Worm (Caenorhabditis elegans) whole organism, mixed stage, embryonic: Measurements from ENCODE around the gene sqv-8.
A peak's percentile ranks its signal among the peaks of the same experiment; 100 is the strongest.

Experiments
- M03D4.4 ChIP-seq: sonication (generic microtip); optimal IDR thresholded peaks from 2 replicates; lab custom pipeline; 2017; ENCODE audit warnings: mild to moderate bottlenecking, missing genetic modification characterization, missing compliant biosample characterization
- bed-3 ChIP-seq: fragments of 200-800 bp; sonication (Bioruptor generic); optimal IDR thresholded peaks from 3 replicates; lab custom pipeline; 2018; ENCODE audit warnings: mild to moderate bottlenecking, missing genetic modification characterization, moderate library complexity, missing compliant biosample characterization
- blmp-1 ChIP-seq: fragments of 150-350 bp; optimal IDR thresholded peaks from 2 replicates; lab custom pipeline; 2014; ENCODE audit warnings: missing biosample characterization, missing genetic modification characterization
- ceh-39 ChIP-seq: fragments of 150-350 bp; optimal IDR thresholded peaks from 2 replicates; lab custom pipeline; 2014; ENCODE audit warnings: missing biosample characterization, missing genetic modification characterization
- ceh-43 ChIP-seq: fragments of 200-800 bp; sonication (Bioruptor generic); optimal IDR thresholded peaks from 2 replicates; lab custom pipeline; 2018; ENCODE audit warnings: mild to moderate bottlenecking, missing genetic modification characterization, moderate library complexity, missing compliant biosample characterization
- ceh-83 ChIP-seq: fragments of 200-800 bp; sonication (Bioruptor generic); optimal IDR thresholded peaks from 2 replicates; lab custom pipeline; 2018; ENCODE audit warnings: mild to moderate bottlenecking, missing genetic modification characterization, missing compliant biosample characterization
- ces-1 ChIP-seq: fragments of 150-350 bp; optimal IDR thresholded peaks from 2 replicates; lab custom pipeline; 2014; ENCODE audit warnings: missing biosample characterization, missing genetic modification reagents, missing genetic modification characterization
- cnd-1 ChIP-seq: fragments of 200-800 bp; sonication (Bioruptor generic); optimal IDR thresholded peaks from 2 replicates; lab custom pipeline; 2018; ENCODE audit warnings: mild to moderate bottlenecking, missing genetic modification characterization, missing compliant biosample characterization
- drap-1 ChIP-seq: fragments of 200-800 bp; sonication (Bioruptor generic); optimal IDR thresholded peaks from 3 replicates; lab custom pipeline; 2018; ENCODE audit warnings: mild to moderate bottlenecking, missing genetic modification characterization, missing compliant biosample characterization
- elt-1 ChIP-seq: sonication (generic microtip); optimal IDR thresholded peaks from 2 replicates; lab custom pipeline; 2017; ENCODE audit warnings: missing genetic modification characterization, mild to moderate bottlenecking, missing compliant biosample characterization, antibody characterized with exemption, moderate library complexity, borderline replicate concordance; ENCODE audit not compliant: insufficient read depth
- elt-3 ChIP-seq: fragments of 150-350 bp; optimal IDR thresholded peaks from 2 replicates; lab custom pipeline; 2014; ENCODE audit warnings: missing biosample characterization, missing genetic modification characterization
- ham-2 ChIP-seq: fragments of 200-800 bp; sonication (Bioruptor generic); optimal IDR thresholded peaks from 2 replicates; lab custom pipeline; 2018; ENCODE audit warnings: mild to moderate bottlenecking, missing genetic modification characterization, missing compliant biosample characterization
- hlh-1 ChIP-seq: fragments of 150-350 bp; optimal IDR thresholded peaks from 2 replicates; lab custom pipeline; 2014; ENCODE audit warnings: missing biosample characterization, missing genetic modification reagents, missing genetic modification characterization
- lin-13 ChIP-seq: fragments of 150-350 bp; optimal IDR thresholded peaks from 2 replicates; lab custom pipeline; 2014; ENCODE audit warnings: missing biosample characterization, missing genetic modification characterization
- lin-32 ChIP-seq: fragments of 200-800 bp; sonication (Bioruptor generic); optimal IDR thresholded peaks from 2 replicates; lab custom pipeline; 2018; ENCODE audit warnings: mild to moderate bottlenecking, missing genetic modification characterization, missing compliant biosample characterization
- lsy-2 ChIP-seq: fragments of 150-350 bp; optimal IDR thresholded peaks from 2 replicates; lab custom pipeline; 2014; ENCODE audit warnings: missing biosample characterization, missing genetic modification characterization
- mab-5 ChIP-seq: fragments of 150-350 bp; optimal IDR thresholded peaks from 2 replicates; lab custom pipeline; 2014; ENCODE audit warnings: missing biosample characterization, missing genetic modification characterization
- mep-1 ChIP-seq: fragments of 150-350 bp; optimal IDR thresholded peaks from 2 replicates; lab custom pipeline; 2017; ENCODE audit warnings: missing biosample characterization, missing genetic modification reagents, missing genetic modification characterization, inconsistent platforms
- mls-2 ChIP-seq: sonication (generic microtip); optimal IDR thresholded peaks from 2 replicates; lab custom pipeline; 2016; ENCODE audit warnings: mild to moderate bottlenecking, missing genetic modification characterization, moderate library complexity, missing compliant biosample characterization
- nhr-12 ChIP-seq: fragments of 150-350 bp; optimal IDR thresholded peaks from 2 replicates; lab custom pipeline; 2014; ENCODE audit warnings: missing biosample characterization, missing genetic modification characterization
- nhr-2 ChIP-seq: fragments of 150-350 bp; optimal IDR thresholded peaks from 2 replicates; lab custom pipeline; 2014; ENCODE audit warnings: missing biosample characterization, missing genetic modification characterization
- nhr-237 ChIP-seq: fragments of 150-350 bp; optimal IDR thresholded peaks from 2 replicates; lab custom pipeline; 2014; ENCODE audit warnings: missing biosample characterization, missing genetic modification characterization
- nhr-28 ChIP-seq: fragments of 150-350 bp; optimal IDR thresholded peaks from 2 replicates; lab custom pipeline; 2014; ENCODE audit warnings: missing biosample characterization, missing genetic modification characterization
- nhr-76 ChIP-seq: sonication (generic microtip); optimal IDR thresholded peaks from 2 replicates; lab custom pipeline; 2017; ENCODE audit warnings: missing biosample characterization, missing genetic modification characterization
- pha-4 ChIP-seq: fragments of 150-350 bp; optimal IDR thresholded peaks from 2 replicates; lab custom pipeline; 2018; ENCODE audit warnings: missing biosample characterization, missing genetic modification reagents, missing genetic modification characterization
- sem-2 ChIP-seq: fragments of 200-800 bp; sonication (Bioruptor generic); optimal IDR thresholded peaks from 2 replicates; lab custom pipeline; 2018; ENCODE audit warnings: mild to moderate bottlenecking, missing genetic modification characterization, missing compliant biosample characterization
- sptf-1 ChIP-seq: sonication (generic microtip); optimal IDR thresholded peaks from 2 replicates; lab custom pipeline; 2017; ENCODE audit warnings: mild to moderate bottlenecking, missing genetic modification characterization, moderate library complexity, missing compliant biosample characterization
- tbx-8 ChIP-seq: fragments of 200-800 bp; sonication (Bioruptor generic); optimal IDR thresholded peaks from 2 replicates; lab custom pipeline; 2018; ENCODE audit warnings: mild to moderate bottlenecking, missing genetic modification characterization, moderate library complexity, missing compliant biosample characterization
- unc-120 ChIP-seq: sonication (generic microtip); optimal IDR thresholded peaks from 2 replicates; lab custom pipeline; 2017; ENCODE audit warnings: missing genetic modification characterization, missing compliant biosample characterization; ENCODE audit not compliant: poor library complexity, severe bottlenecking
- unc-39 ChIP-seq: fragments of 150-350 bp; optimal IDR thresholded peaks from 2 replicates; lab custom pipeline; 2014; ENCODE audit warnings: missing biosample characterization, missing genetic modification characterization
- unc-62 ChIP-seq: fragments of 150-350 bp; optimal IDR thresholded peaks from 2 replicates; lab custom pipeline; 2014; ENCODE audit warnings: missing biosample characterization, missing genetic modification reagents, missing genetic modification characterization
- zip-8 ChIP-seq: fragments of 150-350 bp; optimal IDR thresholded peaks from 2 replicates; lab custom pipeline; 2014; ENCODE audit warnings: missing biosample characterization, missing genetic modification characterization
- ztf-11 ChIP-seq: fragments of 150-350 bp; optimal IDR thresholded peaks from 2 replicates; lab custom pipeline; 2014; ENCODE audit warnings: missing biosample characterization, missing genetic modification characterization

The sqv-8 gene

DNA sequence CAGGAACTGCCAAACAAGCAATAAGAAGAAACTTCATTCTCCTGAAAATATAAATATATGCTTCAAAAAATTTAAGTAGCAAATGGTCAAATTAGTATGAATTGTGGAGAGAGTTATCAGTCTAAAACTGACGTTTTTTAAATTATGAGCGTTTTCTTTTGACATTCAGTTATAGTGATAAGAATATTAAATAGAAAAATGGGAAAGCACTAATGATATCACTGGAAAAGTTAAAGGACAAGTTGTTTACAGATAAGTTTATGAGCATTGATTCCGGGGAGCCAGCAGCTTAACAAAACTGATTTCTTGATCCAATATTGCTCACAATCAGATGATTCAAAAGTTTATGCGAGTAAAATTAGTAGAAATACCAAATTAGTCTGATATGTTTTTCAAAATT, 13.6 kb downstream of the sqv-8 start, which contains the start of gene ZK1320.3:
TSS of gene ZK1320.3 (minus strand) at position 41 of the 400 bp plus-strand sequence.
- TF ChIP-seq sem-2 (no peak), unc-120 (tag; lab: Kevin White, UChicago) (no peak), nhr-2 (no peak), ham-2 (GFP tag; lab: Kevin White, UChicago) (no peak), mls-2 (tag; lab: Kevin White, UChicago) (no peak), mep-1 (no peak), nhr-12 (tag; lab: Kevin White, UChicago) (no peak), blmp-1 (tag; lab: Kevin White, UChicago) (no peak), ceh-43 (GFP tag; lab: Kevin White, UChicago) (no peak), mab-5 (no peak), ceh-83 (GFP tag; lab: Kevin White, UChicago) (no peak), ces-1 (no peak), elt-1 (no peak), nhr-237 (no peak)

DNA sequence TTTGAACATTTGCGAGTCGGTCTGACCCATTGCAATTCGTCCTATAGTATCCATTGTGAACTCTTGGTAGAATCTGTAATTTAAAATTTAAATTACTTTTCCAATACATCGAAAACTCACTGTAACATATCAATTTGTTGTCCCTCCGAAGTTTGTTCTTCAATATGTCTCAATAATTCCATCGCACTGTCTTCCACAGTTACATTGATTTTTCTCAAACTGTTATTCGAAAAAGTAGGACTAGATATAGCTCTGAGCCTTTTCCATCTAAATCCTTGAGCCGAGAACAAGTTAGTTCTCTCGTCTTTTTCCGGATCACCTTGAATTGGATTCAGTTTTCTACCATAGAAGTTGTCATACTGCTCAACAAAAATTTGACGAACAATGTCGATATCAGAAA, 15.4 kb downstream of the sqv-8 start:
- TF ChIP-seq pha-4 (tag; lab: Kevin White, UChicago) (no peak), M03D4.4 (tag; lab: Kevin White, UChicago) (no peak), mab-5 (no peak), cnd-1 (tag; lab: Kevin White, UChicago) (no peak), zip-8 (tag; lab: Kevin White, UChicago) (no peak), unc-120 (tag; lab: Kevin White, UChicago) (no peak), elt-1 (no peak), mep-1 (no peak), nhr-12 (tag; lab: Kevin White, UChicago) (no peak), ceh-43 (GFP tag; lab: Kevin White, UChicago) (no peak), ces-1 (no peak), lsy-2 (no peak), nhr-2 (no peak), nhr-237 (no peak)

DNA sequence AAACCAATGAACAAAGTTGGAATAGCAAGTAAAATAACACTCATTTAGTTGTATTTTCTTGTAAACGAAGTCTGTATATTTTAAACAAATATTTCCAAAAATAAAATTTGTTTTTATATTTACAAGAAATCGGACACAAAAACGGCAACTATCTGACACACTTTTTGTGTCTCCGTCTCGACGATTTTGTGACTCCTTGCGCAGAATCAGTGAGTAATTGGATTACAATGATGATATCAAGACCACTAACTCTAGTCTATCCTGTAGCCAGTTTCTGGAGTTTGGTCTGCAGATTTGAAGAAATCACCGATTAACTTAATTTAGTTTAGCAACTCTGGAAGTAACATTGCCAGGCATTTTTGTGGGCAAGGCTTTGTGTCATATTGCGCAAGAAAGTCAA, 16.0 kb downstream of the sqv-8 start, which contains the start of gene cyp-13A10:
TSS of gene cyp-13A10 (minus strand) at position 88 of the 400 bp plus-strand sequence.
- TF ChIP-seq ceh-83 (GFP tag; lab: Kevin White, UChicago) (no peak), zip-8 (tag; lab: Kevin White, UChicago) (peak; percentile 32)
- TF ChIP-seq, all 35 proteins: peak for 1

DNA sequence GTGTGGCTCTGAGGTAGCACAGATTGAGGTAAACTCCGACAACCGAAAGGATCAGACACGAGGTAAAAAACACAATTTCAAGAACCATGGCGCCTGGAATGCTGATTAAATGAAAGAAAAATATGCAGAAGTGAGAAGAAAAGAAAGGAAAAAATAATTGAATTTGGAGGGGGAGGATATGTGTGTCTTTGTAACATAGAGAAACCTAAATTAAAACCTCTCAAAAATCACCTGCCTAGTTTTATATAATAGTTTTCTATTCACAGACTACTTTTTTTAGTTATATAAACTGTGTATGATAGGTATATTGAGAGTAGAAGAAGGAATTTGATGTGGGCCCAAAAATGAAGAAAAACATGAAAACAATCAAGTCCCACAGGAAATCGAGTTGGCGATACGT, 18.8 kb downstream of the sqv-8 start, which contains the start of gene ZK1320.5:
TSS of gene ZK1320.5 (minus strand) at position 101 of the 400 bp plus-strand sequence.
- TF ChIP-seq lin-13 (tag; lab: Kevin White, UChicago) = no peak
- TF ChIP-seq unc-62 = no peak
- TF ChIP-seq nhr-28 (tag; lab: Kevin White, UChicago) = no peak
- TF ChIP-seq ceh-83 (GFP tag; lab: Kevin White, UChicago) = no peak
- TF ChIP-seq tbx-8 = no peak
- no peak for TF ChIP-seq cnd-1 (tag; lab: Kevin White, UChicago)
- no peak for TF ChIP-seq elt-1
- TF ChIP-seq bed-3 (GFP tag; lab: Kevin White, UChicago) = no peak
- no peak for TF ChIP-seq sptf-1
- TF ChIP-seq zip-8 (tag; lab: Kevin White, UChicago) = no peak
- TF ChIP-seq ceh-39 = no peak
- no peak for TF ChIP-seq unc-39
- TF ChIP-seq nhr-76 (tag; lab: Kevin White, UChicago) = no peak

DNA sequence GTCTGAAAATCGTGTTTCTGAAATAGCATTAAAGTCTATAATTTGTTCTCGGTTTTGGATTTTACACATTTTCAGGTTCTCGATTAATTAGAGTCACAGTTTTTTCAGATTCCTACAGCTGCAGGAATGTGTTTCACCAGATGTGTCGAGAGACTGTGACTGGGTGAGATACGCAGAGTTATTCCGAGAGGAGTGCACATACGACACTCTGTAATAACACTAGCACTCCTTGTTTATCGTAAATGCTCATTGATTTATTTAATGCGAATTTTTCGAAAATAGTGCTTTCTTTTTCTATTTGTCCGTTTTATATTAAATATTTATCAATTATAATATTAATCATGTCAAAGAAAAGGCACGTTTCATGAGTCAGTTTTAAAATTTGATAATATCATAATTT, 20.6 kb downstream of the sqv-8 start, which contains the start of gene ZK1320.11:
TSS of gene ZK1320.11 (plus strand) at position 243 of the 400 bp plus-strand sequence.
- TF ChIP-seq pha-4 (tag; lab: Kevin White, UChicago) (no peak), ces-1 (peak; percentile 55), cnd-1 (tag; lab: Kevin White, UChicago) (no peak)

DNA sequence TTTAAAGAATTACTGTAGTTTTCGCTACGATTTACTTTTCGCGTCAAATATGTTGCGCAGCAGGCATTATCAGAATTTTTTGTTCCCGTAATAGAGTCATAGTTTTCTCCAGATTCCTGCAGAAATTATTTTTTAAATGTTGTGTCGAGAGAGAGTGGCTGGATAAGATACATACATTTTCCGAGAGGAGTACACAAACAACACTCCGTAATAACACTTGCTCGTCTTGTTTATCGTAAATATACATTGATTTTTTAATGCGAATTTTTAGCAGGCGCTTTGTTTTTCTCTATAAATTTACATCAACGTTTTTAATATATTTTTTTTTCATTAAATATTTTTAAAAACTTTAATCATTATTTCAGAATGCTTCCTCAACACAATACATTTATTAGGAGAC, 22.2 kb downstream of the sqv-8 start, which contains the start of gene taf-8:
TSS of gene taf-8 (plus strand) at position 360 of the 400 bp plus-strand sequence.
- no peak for TF ChIP-seq ceh-43 (GFP tag; lab: Kevin White, UChicago)
- no peak for TF ChIP-seq unc-120 (tag; lab: Kevin White, UChicago)
- no peak for TF ChIP-seq nhr-237
- TF ChIP-seq blmp-1 (tag; lab: Kevin White, UChicago) = no peak
- no peak for TF ChIP-seq mls-2 (tag; lab: Kevin White, UChicago)
- peak; percentile 31 for TF ChIP-seq pha-4 (tag; lab: Kevin White, UChicago)
- TF ChIP-seq unc-62 = no peak
- TF ChIP-seq ces-1 = peak; percentile 69
- TF ChIP-seq sem-2 = no peak
- no peak for TF ChIP-seq zip-8 (tag; lab: Kevin White, UChicago)
- TF ChIP-seq ceh-39 = no peak
- TF ChIP-seq lsy-2 = peak; percentile 53
- no peak for TF ChIP-seq mep-1
- TF ChIP-seq elt-3 (tag; lab: Kevin White, UChicago) = no peak
- no peak for TF ChIP-seq ham-2 (GFP tag; lab: Kevin White, UChicago)
- no peak for TF ChIP-seq ceh-83 (GFP tag; lab: Kevin White, UChicago)
- no peak for TF ChIP-seq hlh-1
- TF ChIP-seq cnd-1 (tag; lab: Kevin White, UChicago) = no peak
- no peak for TF ChIP-seq bed-3 (GFP tag; lab: Kevin White, UChicago)
- TF ChIP-seq nhr-12 (tag; lab: Kevin White, UChicago) = no peak
- TF ChIP-seq sptf-1 = no peak
- no peak for TF ChIP-seq unc-39
- TF ChIP-seq drap-1 (GFP tag; lab: Kevin White, UChicago) = no peak
- TF ChIP-seq lin-32 (GFP tag; lab: Kevin White, UChicago) = no peak
- no peak for TF ChIP-seq ztf-11 (tag; lab: Kevin White, UChicago)
- no peak for TF ChIP-seq nhr-76 (tag; lab: Kevin White, UChicago)
- TF ChIP-seq elt-1 = no peak
